Worm (Caenorhabditis elegans): ENCODE results near the gene str-67.

The str-67 gene

ce11 chrV:1013637-1014036, 50.8 kb downstream of the str-67 start:
- TF ChIP-seq sea-1 (GFP tag; conservative IDR thresholded peaks at IDR 0.05) (no peak), tbx-11 (GFP tag; IDR thresholded peaks at IDR 0.05) (no peak), ama-1 (optimal IDR thresholded peaks at IDR 0.05) (no peak), hmbx-1 (tag; optimal IDR thresholded peaks at IDR 0.05) (no peak)

Measured in whole organism, early embryonic.